Worm (Caenorhabditis elegans) whole organism, L3 larva: ENCODE results near the gene K03H6.5.

ENCODE experiments used
- R02D3.7 ChIP-seq: fragments of 150-350 bp; optimal IDR thresholded peaks from 2 replicates; lab custom pipeline; 2014; ENCODE audit warnings: missing biosample characterization, missing genetic modification characterization
- ZK546.5 ChIP-seq: sonication (generic microtip); optimal IDR thresholded peaks from 2 replicates; lab custom pipeline; 2017; ENCODE audit warnings: missing biosample characterization, missing genetic modification characterization
- aly-2 ChIP-seq: fragments of 150-350 bp; optimal IDR thresholded peaks from 2 replicates; lab custom pipeline; 2014; ENCODE audit warnings: missing biosample characterization, missing genetic modification characterization
- ama-1 ChIP-seq: fragments of 150-350 bp; optimal IDR thresholded peaks from 2 replicates; lab custom pipeline; 2018
- ceh-16 ChIP-seq: sonication (generic microtip); optimal IDR thresholded peaks from 2 replicates; lab custom pipeline; 2017; ENCODE audit warnings: missing biosample characterization, missing genetic modification characterization
- ceh-28 ChIP-seq: fragments of 150-350 bp; optimal IDR thresholded peaks from 2 replicates; lab custom pipeline; 2014; ENCODE audit warnings: missing biosample characterization, missing genetic modification reagents, missing genetic modification characterization
- ceh-82 ChIP-seq: fragments of 150-350 bp; optimal IDR thresholded peaks from 2 replicates; lab custom pipeline; 2014; ENCODE audit warnings: missing biosample characterization, missing genetic modification characterization
- ceh-9 ChIP-seq: sonication (generic microtip); optimal IDR thresholded peaks from 2 replicates; lab custom pipeline; 2018; ENCODE audit warnings: missing biosample characterization, missing genetic modification characterization
- daf-12 ChIP-seq: fragments of 150-350 bp; optimal IDR thresholded peaks from 2 replicates; lab custom pipeline; 2014; ENCODE audit warnings: missing biosample characterization, missing genetic modification reagents, missing genetic modification characterization
- egl-5 ChIP-seq: fragments of 150-350 bp; optimal IDR thresholded peaks from 2 replicates; lab custom pipeline; 2017; ENCODE audit warnings: missing biosample characterization, missing genetic modification reagents, missing genetic modification characterization, inconsistent platforms
- elt-1 ChIP-seq: fragments of 150-350 bp; optimal IDR thresholded peaks from 2 replicates; lab custom pipeline; 2014; ENCODE audit warnings: missing biosample characterization, missing genetic modification characterization
- elt-2 ChIP-seq: sonication (generic microtip); optimal IDR thresholded peaks from 2 replicates; lab custom pipeline; 2016; ENCODE audit warnings: missing genetic modification reagents, mild to moderate bottlenecking, missing genetic modification characterization, missing compliant biosample characterization
- eor-1 ChIP-seq, 2 experiments: fragments of 150-350 bp; optimal IDR thresholded peaks; 2 replicates each; lab custom pipeline; 2014 to 2018; ENCODE audit warnings: missing biosample characterization in 2 of 2, missing genetic modification characterization in 2 of 2
- fkh-10 ChIP-seq: sonication (generic microtip); optimal IDR thresholded peaks from 2 replicates; lab custom pipeline; 2017; ENCODE audit warnings: missing biosample characterization, missing genetic modification reagents, missing genetic modification characterization
- fkh-2 ChIP-seq: fragments of 150-350 bp; optimal IDR thresholded peaks from 2 replicates; lab custom pipeline; 2014; ENCODE audit warnings: missing biosample characterization, missing genetic modification reagents, missing genetic modification characterization
- hmg-11 ChIP-seq: sonication (generic microtip); optimal IDR thresholded peaks from 2 replicates; lab custom pipeline; 2016; ENCODE audit warnings: missing genetic modification characterization, missing compliant biosample characterization
- jun-1 ChIP-seq: fragments of 150-350 bp; optimal IDR thresholded peaks from 2 replicates; lab custom pipeline; 2014; ENCODE audit warnings: missing biosample characterization, missing genetic modification reagents, missing genetic modification characterization
- lin-15B ChIP-seq: fragments of 150-350 bp; optimal IDR thresholded peaks from 2 replicates; lab custom pipeline; 2014; ENCODE audit warnings: missing biosample characterization, missing genetic modification characterization
- lin-39 ChIP-seq: fragments of 150-350 bp; optimal IDR thresholded peaks from 2 replicates; lab custom pipeline; 2018; ENCODE audit warnings: missing biosample characterization, missing genetic modification reagents, missing genetic modification characterization
- lsy-12 ChIP-seq: sonication (generic microtip); optimal IDR thresholded peaks from 2 replicates; lab custom pipeline; 2016; ENCODE audit warnings: mild to moderate bottlenecking, missing genetic modification characterization, missing compliant biosample characterization
- mdl-1 ChIP-seq: fragments of 150-350 bp; optimal IDR thresholded peaks from 2 replicates; lab custom pipeline; 2014; ENCODE audit warnings: missing biosample characterization, missing genetic modification characterization
- mml-1 ChIP-seq: fragments of 150-350 bp; sonication (generic microtip); optimal IDR thresholded peaks from 3 replicates; lab custom pipeline; 2014; ENCODE audit warnings: missing biosample characterization, missing genetic modification characterization
- nfya-1 ChIP-seq: sonication (generic microtip); optimal IDR thresholded peaks from 2 replicates; lab custom pipeline; 2017; ENCODE audit warnings: missing genetic modification characterization, mild to moderate bottlenecking, missing compliant biosample characterization, antibody characterized with exemption, moderate library complexity; ENCODE audit not compliant: insufficient read depth
- nhr-11 ChIP-seq: fragments of 150-350 bp; optimal IDR thresholded peaks from 2 replicates; lab custom pipeline; 2014; ENCODE audit warnings: missing biosample characterization, missing genetic modification characterization
- nhr-12 ChIP-seq: fragments of 150-350 bp; optimal IDR thresholded peaks from 2 replicates; lab custom pipeline; 2014; ENCODE audit warnings: missing biosample characterization, missing genetic modification characterization
- nhr-23 ChIP-seq: fragments of 150-350 bp; optimal IDR thresholded peaks from 2 replicates; lab custom pipeline; 2014; ENCODE audit warnings: missing biosample characterization, missing genetic modification reagents, missing genetic modification characterization
- nhr-237 ChIP-seq: fragments of 150-350 bp; optimal IDR thresholded peaks from 2 replicates; lab custom pipeline; 2014; ENCODE audit warnings: missing biosample characterization, missing genetic modification characterization
- nhr-25 ChIP-seq: sonication (generic microtip); optimal IDR thresholded peaks from 2 replicates; lab custom pipeline; 2017; ENCODE audit warnings: missing biosample characterization, missing genetic modification characterization
- nhr-28 ChIP-seq: fragments of 150-350 bp; optimal IDR thresholded peaks from 2 replicates; lab custom pipeline; 2014; ENCODE audit warnings: missing biosample characterization, missing genetic modification characterization
- nhr-43 ChIP-seq: sonication (generic microtip); optimal IDR thresholded peaks from 2 replicates; lab custom pipeline; 2016; ENCODE audit warnings: mild to moderate bottlenecking, missing genetic modification characterization, missing compliant biosample characterization; ENCODE audit not compliant: poor library complexity, severe bottlenecking
- nhr-67 ChIP-seq: fragments of 150-350 bp; optimal IDR thresholded peaks from 2 replicates; lab custom pipeline; 2014; ENCODE audit warnings: missing biosample characterization, missing genetic modification characterization
- nhr-77 ChIP-seq: fragments of 150-350 bp; optimal IDR thresholded peaks from 2 replicates; lab custom pipeline; 2014; ENCODE audit warnings: missing biosample characterization, missing genetic modification characterization
- pha-4 ChIP-seq: fragments of 150-350 bp; optimal IDR thresholded peaks from 2 replicates; lab custom pipeline; 2014; ENCODE audit warnings: missing biosample characterization, missing genetic modification reagents, missing genetic modification characterization
- pqm-1 ChIP-seq: fragments of 150-350 bp; optimal IDR thresholded peaks from 2 replicates; lab custom pipeline; 2017; ENCODE audit warnings: missing biosample characterization, missing genetic modification characterization, inconsistent platforms
- sea-2 ChIP-seq: fragments of 150-350 bp; sonication (generic microtip); optimal IDR thresholded peaks from 4 replicates; lab custom pipeline; 2014; ENCODE audit warnings: missing biosample characterization, missing genetic modification reagents, missing genetic modification characterization
- skn-1 ChIP-seq: fragments of 150-350 bp; optimal IDR thresholded peaks from 2 replicates; lab custom pipeline; 2014; ENCODE audit warnings: missing biosample characterization, missing genetic modification characterization
- snpc-4 ChIP-seq: fragments of 150-350 bp; optimal IDR thresholded peaks from 2 replicates; lab custom pipeline; 2014; ENCODE audit warnings: missing biosample characterization, missing genetic modification characterization
- tbx-2 ChIP-seq: sonication (generic microtip); optimal IDR thresholded peaks from 2 replicates; lab custom pipeline; 2016; ENCODE audit warnings: mild to moderate bottlenecking, missing genetic modification characterization, missing compliant biosample characterization
- unc-39 ChIP-seq: sonication (generic microtip); optimal IDR thresholded peaks from 4 replicates; lab custom pipeline; 2017; ENCODE audit warnings: missing biosample characterization, missing genetic modification characterization
- unc-62 ChIP-seq: fragments of 150-350 bp; sonication (generic microtip); optimal IDR thresholded peaks from 4 replicates; lab custom pipeline; 2014; ENCODE audit warnings: missing biosample characterization, missing genetic modification reagents, missing genetic modification characterization
- zag-1 ChIP-seq: fragments of 150-350 bp; optimal IDR thresholded peaks from 2 replicates; lab custom pipeline; 2014; ENCODE audit warnings: missing biosample characterization, missing genetic modification characterization

The K03H6.5 gene

ce11 chrIV:1510241-1510640 lies 26.0 kb downstream of the K03H6.5 start, which contains the start of gene txt-4:
txt-4 (plus strand) TSS chrIV:1510564.
- TF ChIP-seq nhr-25 (tag; lab: Kevin White, UChicago) (no peak), ceh-9 (no peak), nhr-28 (tag; lab: Kevin White, UChicago) (no peak), zag-1 (no peak), nhr-77 (tag; lab: Kevin White, UChicago) (no peak), snpc-4 (tag; lab: Kevin White, UChicago) (no peak), tbx-2 (no peak), ZK546.5 (tag; lab: Kevin White, UChicago) (no peak), mdl-1 (tag; lab: Kevin White, UChicago) (no peak), ceh-16 (tag; lab: Kevin White, UChicago) (no peak), mml-1 (tag; lab: Kevin White, UChicago) (no peak), ceh-28 (tag; lab: Kevin White, UChicago) (no peak), pha-4 (tag; lab: Kevin White, UChicago) (peak; percentile 40), elt-2 (peak; percentile 73), aly-2 (tag; lab: Kevin White, UChicago) (no peak), nhr-23 (no peak), nhr-11 (no peak), fkh-10 (GFP tag; lab: Kevin White, UChicago) (no peak), hmg-11 (tag; lab: Kevin White, UChicago) (no peak), unc-62 (GFP tag; lab: Kevin White, UChicago) (no peak), daf-12 (no peak), pqm-1 (tag; lab: Kevin White, UChicago) (peak; percentile 29), nhr-237 (no peak), lin-15B (no peak), lsy-12 (tag; lab: Kevin White, UChicago) (no peak)

ce11 chrIV:1497448-1497847 lies 38.8 kb downstream of the K03H6.5 start, which contains the start of gene hxk-3:
hxk-3 (plus strand) TSS chrIV:1497626.
- TF ChIP-seq egl-5 (tag; lab: Kevin White, UChicago) (no peak), pha-4 (tag; lab: Kevin White, UChicago) (peak; percentile 71), eor-1 (tag; optimal IDR thresholded peaks at IDR 0.05; lab: Kevin White, UChicago) (no peak), mdl-1 (tag; lab: Kevin White, UChicago) (peak; percentile 84), mml-1 (tag; lab: Kevin White, UChicago) (no peak), nhr-67 (tag; lab: Kevin White, UChicago) (no peak), ceh-28 (tag; lab: Kevin White, UChicago) (peak; percentile 80), nhr-12 (no peak), nhr-237 (no peak), unc-62 (GFP tag; lab: Kevin White, UChicago) (no peak), lin-15B (peak; percentile 64), R02D3.7 (tag; lab: Kevin White, UChicago) (no peak), ceh-82 (tag; lab: Kevin White, UChicago) (no peak), fkh-10 (GFP tag; lab: Kevin White, UChicago) (no peak), nhr-25 (tag; lab: Kevin White, UChicago) (peak; percentile 13), nhr-11 (no peak), elt-2 (peak; percentile 50), jun-1 (tag; lab: Kevin White, UChicago) (no peak), hmg-11 (tag; lab: Kevin White, UChicago) (peak; percentile 84), sea-2 (GFP tag; lab: Kevin White, UChicago) (no peak), skn-1 (no peak), ama-1 (peak; percentile 70), nfya-1 (tag; lab: Kevin White, UChicago) (peak; percentile 77), fkh-2 (tag; lab: Kevin White, UChicago) (no peak), ceh-16 (tag; lab: Kevin White, UChicago) (no peak), lin-39 (tag; lab: Kevin White, UChicago) (peak; percentile 49), aly-2 (tag; lab: Kevin White, UChicago) (no peak), lsy-12 (tag; lab: Kevin White, UChicago) (peak; percentile 1), daf-12 (no peak), nhr-23 (peak; percentile 49), snpc-4 (tag; lab: Kevin White, UChicago) (no peak), pqm-1 (tag; lab: Kevin White, UChicago) (no peak), unc-39 (tag; lab: Kevin White, UChicago) (no peak), elt-1 (tag; lab: Kevin White, UChicago) (no peak), nhr-43 (peak; percentile 63)
- TF ChIP-seq, all 47 proteins: peak for 13
